Worm (Caenorhabditis elegans) whole organism, L3 larva: ENCODE measurements around the gene lips-13.

ENCODE experiments used
- ZK546.5 ChIP-seq: sonication (generic microtip); optimal IDR thresholded peaks from 2 replicates; lab custom pipeline; 2017; ENCODE audit warnings: missing biosample characterization, missing genetic modification characterization
- aly-2 ChIP-seq: fragments of 150-350 bp; optimal IDR thresholded peaks from 2 replicates; lab custom pipeline; 2014; ENCODE audit warnings: missing biosample characterization, missing genetic modification characterization
- elt-1 ChIP-seq: fragments of 150-350 bp; optimal IDR thresholded peaks from 2 replicates; lab custom pipeline; 2014; ENCODE audit warnings: missing biosample characterization, missing genetic modification characterization
- lin-15B ChIP-seq: fragments of 150-350 bp; optimal IDR thresholded peaks from 2 replicates; lab custom pipeline; 2014; ENCODE audit warnings: missing biosample characterization, missing genetic modification characterization
- mdl-1 ChIP-seq: fragments of 150-350 bp; optimal IDR thresholded peaks from 2 replicates; lab custom pipeline; 2014; ENCODE audit warnings: missing biosample characterization, missing genetic modification characterization
- nhr-12 ChIP-seq: fragments of 150-350 bp; optimal IDR thresholded peaks from 2 replicates; lab custom pipeline; 2014; ENCODE audit warnings: missing biosample characterization, missing genetic modification characterization
- nhr-77 ChIP-seq: fragments of 150-350 bp; optimal IDR thresholded peaks from 2 replicates; lab custom pipeline; 2014; ENCODE audit warnings: missing biosample characterization, missing genetic modification characterization
- snpc-4 ChIP-seq: fragments of 150-350 bp; optimal IDR thresholded peaks from 2 replicates; lab custom pipeline; 2014; ENCODE audit warnings: missing biosample characterization, missing genetic modification characterization
- ztf-4 ChIP-seq: fragments of 150-350 bp; optimal IDR thresholded peaks from 2 replicates; lab custom pipeline; 2014; ENCODE audit warnings: missing biosample characterization, missing genetic modification characterization

DNA sequence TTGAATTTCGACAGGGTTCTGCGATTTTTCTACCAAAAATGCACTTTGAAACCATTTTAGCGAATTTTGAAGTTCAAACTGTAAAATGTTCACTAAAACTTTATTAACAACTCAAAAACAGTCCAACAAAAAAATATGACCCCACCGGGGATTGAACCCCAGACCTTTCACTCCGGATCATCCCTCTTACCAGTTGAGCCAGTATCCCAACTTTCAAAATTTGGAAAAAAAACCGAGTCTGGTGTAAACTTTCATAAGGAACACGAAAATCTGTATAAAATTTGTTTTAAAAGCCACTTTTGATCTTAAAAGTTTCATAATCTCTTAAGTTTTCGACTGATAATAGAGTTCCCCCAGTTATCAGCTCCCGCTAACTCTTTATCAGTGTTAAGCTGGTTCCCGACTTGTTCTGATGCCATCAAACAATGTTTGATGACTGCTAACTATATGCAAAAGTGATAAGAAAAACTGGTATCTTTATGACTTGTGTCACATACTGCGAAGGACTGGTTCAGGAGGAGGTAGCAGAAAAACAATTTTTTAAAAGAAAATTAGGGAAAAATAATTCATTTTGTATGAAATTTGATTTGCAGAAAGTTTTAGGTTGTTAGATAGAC lies 14.2 kb downstream of the lips-13 start:
- no peak for TF ChIP-seq elt-1 (tag; lab: Kevin White, UChicago)
- TF ChIP-seq aly-2 (tag; lab: Kevin White, UChicago), result no peak
- TF ChIP-seq lin-15B, result no peak
- TF ChIP-seq ztf-4 (tag; lab: Kevin White, UChicago), result no peak
- TF ChIP-seq nhr-12, result no peak
- no peak for TF ChIP-seq ZK546.5 (tag; lab: Kevin White, UChicago)
- no peak for TF ChIP-seq snpc-4 (tag; lab: Kevin White, UChicago)
- TF ChIP-seq mdl-1, result no peak
- TF ChIP-seq nhr-77 (tag; lab: Kevin White, UChicago), result no peak
